Fruit fly (Drosophila melanogaster) whole organism, embryonic: Measurements from ENCODE around the gene cbt.

Experiments
- Atf6 ChIP-seq: fragments of 200-800 bp; sonication (Bioruptor generic); IDR thresholded peaks from 2 replicates; pipeline ENCODE4 v1.3.6; 2022; ENCODE audit warnings: missing biosample characterization, missing genetic modification characterization
- CG1024 ChIP-seq: fragments of 200-800 bp; sonication (Bioruptor generic); IDR thresholded peaks from 2 replicates; pipeline ENCODE4 v1.3.6; 2022; ENCODE audit warnings: missing biosample characterization, missing genetic modification characterization
- CG11247 ChIP-seq: fragments of 200-800 bp; sonication (Bioruptor generic); IDR thresholded peaks from 2 replicates; pipeline ENCODE4 v1.3.6; 2022; ENCODE audit warnings: missing biosample characterization, missing genetic modification characterization
- CG12104 ChIP-seq: fragments of 200-800 bp; sonication (Bioruptor generic); optimal IDR thresholded peaks from 3 replicates; lab custom pipeline; 2016; ENCODE audit warnings: missing biosample characterization, missing genetic modification characterization
- CG15073 ChIP-seq: fragments of 200-800 bp; sonication (Bioruptor generic); optimal IDR thresholded peaks from 2 replicates; lab custom pipeline; 2016; ENCODE audit warnings: missing biosample characterization, missing genetic modification characterization
- CG1647 ChIP-seq: fragments of 200-800 bp; sonication (Bioruptor generic); optimal IDR thresholded peaks from 3 replicates; lab custom pipeline; 2016; ENCODE audit warnings: missing biosample characterization, missing genetic modification characterization
- CG17385 ChIP-seq: fragments of 200-800 bp; sonication (Bioruptor generic); optimal IDR thresholded peaks from 3 replicates; lab custom pipeline; 2018; ENCODE audit warnings: missing biosample characterization, mild to moderate bottlenecking, missing genetic modification characterization
- CG18764 ChIP-seq: fragments of 200-800 bp; sonication (Bioruptor generic); optimal IDR thresholded peaks from 3 replicates; lab custom pipeline; 2016; ENCODE audit warnings: missing biosample characterization, missing genetic modification characterization
- CG2120 ChIP-seq: fragments of 200-800 bp; sonication (Bioruptor generic); optimal IDR thresholded peaks from 3 replicates; lab custom pipeline; 2016; ENCODE audit warnings: missing biosample characterization, missing genetic modification characterization
- CG2889 ChIP-seq: fragments of 200-800 bp; sonication (Bioruptor generic); IDR thresholded peaks from 3 replicates; pipeline ENCODE4 v1.3.6; 2022; ENCODE audit warnings: missing biosample characterization, missing genetic modification characterization
- CG34376 ChIP-seq: fragments of 200-800 bp; sonication (Bioruptor generic); optimal IDR thresholded peaks from 2 replicates; lab custom pipeline; 2018; ENCODE audit warnings: missing biosample characterization, mild to moderate bottlenecking, missing genetic modification characterization
- CG6683 ChIP-seq: fragments of 200-800 bp; sonication (Bioruptor generic); optimal IDR thresholded peaks from 2 replicates; lab custom pipeline; 2017; ENCODE audit warnings: missing biosample characterization, mild to moderate bottlenecking, missing genetic modification characterization, missing genetic modification reagents
- CG6689 ChIP-seq: fragments of 200-800 bp; sonication (Bioruptor generic); IDR thresholded peaks from 2 replicates; pipeline ENCODE4 v1.3.6; 2022; ENCODE audit warnings: missing biosample characterization, missing genetic modification characterization
- CG6813 ChIP-seq: fragments of 200-800 bp; sonication (Bioruptor generic); optimal IDR thresholded peaks from 2 replicates; lab custom pipeline; 2017; ENCODE audit warnings: missing biosample characterization, missing genetic modification characterization, mild to moderate bottlenecking, moderate library complexity, missing genetic modification reagents
- CG8089 ChIP-seq: fragments of 200-800 bp; sonication (Bioruptor generic); optimal IDR thresholded peaks from 3 replicates; lab custom pipeline; 2016; ENCODE audit warnings: missing biosample characterization, missing genetic modification characterization
- CG8388 ChIP-seq: fragments of 200-800 bp; sonication (Bioruptor generic); optimal IDR thresholded peaks from 2 replicates; lab custom pipeline; 2019; ENCODE audit warnings: missing biosample characterization, mild to moderate bottlenecking, missing genetic modification characterization, moderate library complexity
- CG9215 ChIP-seq: fragments of 200-800 bp; sonication (Bioruptor generic); IDR thresholded peaks from 2 replicates; pipeline ENCODE4 v1.3.6; 2022; ENCODE audit warnings: missing biosample characterization, missing genetic modification characterization
- CG9797 ChIP-seq: fragments of 200-800 bp; sonication (Bioruptor generic); optimal IDR thresholded peaks from 3 replicates; lab custom pipeline; 2018; ENCODE audit warnings: missing biosample characterization, mild to moderate bottlenecking, missing genetic modification characterization
- ERR ChIP-seq: fragments of 200-800 bp; sonication (Bioruptor generic); optimal IDR thresholded peaks from 2 replicates; lab custom pipeline; 2016; ENCODE audit warnings: missing biosample characterization, missing genetic modification characterization
- Lpt ChIP-seq: fragments of >200 bp; optimal IDR thresholded peaks from 2 replicates; lab custom pipeline; 2018; ENCODE audit warnings: missing biosample characterization, missing genetic modification characterization
- MESR4 ChIP-seq: fragments of 200-800 bp; sonication (Bioruptor generic); optimal IDR thresholded peaks from 2 replicates; lab custom pipeline; 2018; ENCODE audit warnings: missing biosample characterization, mild to moderate bottlenecking, missing genetic modification characterization, moderate library complexity
- MTF-1 ChIP-seq: fragments of 200-800 bp; sonication (Bioruptor generic); optimal IDR thresholded peaks from 2 replicates; lab custom pipeline; 2018; ENCODE audit warnings: missing biosample characterization, mild to moderate bottlenecking, missing genetic modification characterization, borderline replicate concordance
- Nf-YC ChIP-seq: fragments of 200-800 bp; optimal IDR thresholded peaks from 3 replicates; lab custom pipeline; 2019; ENCODE audit warnings: missing biosample characterization, mild to moderate bottlenecking, missing genetic modification characterization, moderate library complexity
- Oaz ChIP-seq: fragments of 200-800 bp; sonication (Bioruptor generic); IDR thresholded peaks from 2 replicates; pipeline ENCODE4 v1.3.6; 2022; ENCODE audit warnings: missing biosample characterization, missing genetic modification characterization
- Poxn ChIP-seq: fragments of 200-800 bp; sonication (Bioruptor generic); IDR thresholded peaks from 2 replicates; pipeline ENCODE4 v1.3.6; 2022; ENCODE audit warnings: missing biosample characterization, missing genetic modification characterization
- Scr ChIP-seq: fragments of 200-800 bp; sonication (Bioruptor generic); IDR thresholded peaks from 2 replicates; pipeline ENCODE4 v1.3.6; 2022; ENCODE audit warnings: missing biosample characterization, missing genetic modification characterization; ENCODE audit not compliant: partially characterized antibody
- Sry-β ChIP-seq: fragments of 200-800 bp; sonication (Bioruptor generic); optimal IDR thresholded peaks from 2 replicates; lab custom pipeline; 2018; ENCODE audit warnings: missing biosample characterization, mild to moderate bottlenecking, missing genetic modification characterization, moderate library complexity
- Ssrp ChIP-seq: fragments of 200-800 bp; sonication (Bioruptor generic); optimal IDR thresholded peaks from 2 replicates; lab custom pipeline; 2018; ENCODE audit warnings: missing biosample characterization, mild to moderate bottlenecking, missing genetic modification characterization, moderate library complexity
- amos ChIP-seq: fragments of 200-800 bp; sonication (Bioruptor generic); IDR thresholded peaks from 2 replicates; pipeline ENCODE4 v1.3.6; 2022; ENCODE audit warnings: missing biosample characterization, missing genetic modification characterization; ENCODE audit not compliant: partially characterized antibody
- ap ChIP-seq: fragments of 200-800 bp; sonication (Bioruptor generic); IDR thresholded peaks from 2 replicates; pipeline ENCODE4 v1.3.6; 2022; ENCODE audit warnings: missing biosample characterization, missing genetic modification characterization
- ase ChIP-seq: fragments of 200-800 bp; sonication (Bioruptor generic); IDR thresholded peaks from 3 replicates; pipeline ENCODE4 v1.3.6; 2022; ENCODE audit warnings: missing biosample characterization, missing genetic modification characterization
- bcd ChIP-seq: fragments of 200-800 bp; sonication (Bioruptor generic); optimal IDR thresholded peaks from 2 replicates; lab custom pipeline; 2017; ENCODE audit warnings: missing biosample characterization, mild to moderate bottlenecking, missing genetic modification characterization
- bowl ChIP-seq: fragments of 200-800 bp; sonication (Bioruptor generic); IDR thresholded peaks from 2 replicates; pipeline ENCODE4 v1.3.6; 2022; ENCODE audit warnings: missing biosample characterization, missing genetic modification characterization
- bsh ChIP-seq, 2 experiments: fragments of 200-800 bp; sonication (Bioruptor generic); optimal IDR thresholded peaks; 2 replicates each; lab custom pipeline; 2017 to 2018; ENCODE audit warnings: mild to moderate bottlenecking in 2 of 2, missing biosample characterization in 2 of 2, missing genetic modification characterization in 2 of 2, moderate library complexity in 1 of 2
- cato ChIP-seq: fragments of 200-800 bp; sonication (Bioruptor generic); optimal IDR thresholded peaks from 2 replicates; lab custom pipeline; 2016; ENCODE audit warnings: missing biosample characterization, missing genetic modification characterization, borderline replicate concordance
- cg ChIP-seq: fragments of 200-800 bp; sonication (Bioruptor generic); optimal IDR thresholded peaks from 3 replicates; lab custom pipeline; 2019; ENCODE audit warnings: missing biosample characterization, mild to moderate bottlenecking, missing genetic modification characterization, moderate library complexity
- dan ChIP-seq: fragments of 200-800 bp; sonication (Bioruptor generic); IDR thresholded peaks from 2 replicates; pipeline ENCODE4 v1.3.6; 2022; ENCODE audit warnings: missing biosample characterization, missing genetic modification characterization
- dmrt11E ChIP-seq: fragments of 200-800 bp; sonication (Bioruptor generic); optimal IDR thresholded peaks from 3 replicates; lab custom pipeline; 2018; ENCODE audit warnings: missing biosample characterization, mild to moderate bottlenecking, missing genetic modification characterization, moderate library complexity
- dmrt99B ChIP-seq: fragments of 200-800 bp; sonication (Bioruptor generic); optimal IDR thresholded peaks from 2 replicates; lab custom pipeline; 2018; ENCODE audit warnings: missing biosample characterization, mild to moderate bottlenecking, missing genetic modification characterization, moderate library complexity
- fd3F ChIP-seq: fragments of 200-800 bp; sonication (Bioruptor generic); optimal IDR thresholded peaks from 2 replicates; lab custom pipeline; 2018; ENCODE audit warnings: missing biosample characterization, mild to moderate bottlenecking, missing genetic modification characterization, moderate library complexity
- gfzf ChIP-seq: fragments of 200-800 bp; sonication (Bioruptor generic); optimal IDR thresholded peaks from 2 replicates; lab custom pipeline; 2016; ENCODE audit warnings: missing biosample characterization, mild to moderate bottlenecking, missing genetic modification characterization, moderate library complexity
- hkb ChIP-seq, 2 experiments: fragments of 200-800 bp in 1 of 2; fragments of >200 bp in 1 of 2; sonication (Bioruptor generic) in 1 of 2; IDR thresholded peaks in 1 of 2; optimal IDR thresholded peaks in 1 of 2; 2 replicates each; pipeline versions ENCODE4 v1.3.6 to Lab custom; 2017 to 2022; ENCODE audit warnings: missing biosample characterization in 1 of 2, missing genetic modification characterization in 1 of 2
- kah ChIP-seq: fragments of 200-800 bp; sonication (Bioruptor generic); optimal IDR thresholded peaks from 2 replicates; lab custom pipeline; 2018; ENCODE audit warnings: missing biosample characterization, mild to moderate bottlenecking, missing genetic modification characterization
- nau ChIP-seq: fragments of 200-800 bp; sonication (Bioruptor generic); optimal IDR thresholded peaks from 3 replicates; lab custom pipeline; 2017; ENCODE audit warnings: missing biosample characterization, mild to moderate bottlenecking, missing genetic modification characterization, missing genetic modification reagents
- row ChIP-seq: fragments of 200-800 bp; sonication (Bioruptor generic); IDR thresholded peaks from 3 replicates; pipeline ENCODE4 v1.3.6; 2022; ENCODE audit warnings: missing biosample characterization, missing genetic modification characterization
- tap ChIP-seq: fragments of 200-800 bp; optimal IDR thresholded peaks from 3 replicates; lab custom pipeline; 2019; ENCODE audit warnings: missing biosample characterization, mild to moderate bottlenecking, missing genetic modification characterization, moderate library complexity
- trh ChIP-seq: fragments of 200-800 bp; sonication (Bioruptor generic); optimal IDR thresholded peaks from 2 replicates; lab custom pipeline; 2016; ENCODE audit warnings: missing biosample characterization, missing genetic modification characterization
- vvl ChIP-seq: fragments of 200-800 bp; sonication (Bioruptor generic); IDR thresholded peaks from 2 replicates; pipeline ENCODE4 v1.3.6; 2022; ENCODE audit warnings: missing biosample characterization, missing genetic modification characterization
- zfh1 ChIP-seq: fragments of 200-800 bp; sonication (Bioruptor generic); IDR thresholded peaks from 3 replicates; pipeline ENCODE4 v1.3.6; 2022; ENCODE audit warnings: missing biosample characterization, missing genetic modification characterization

The cbt gene

dm6 chr2L:487719-488547 lies 8.4 kb upstream of the cbt start (continued):
- TF ChIP-seq ase: peak; percentile 32; the same call in 1 of the 3 replicates
- peak; percentile 21 for TF ChIP-seq fd3F (GFP tag; lab: Kevin White, UChicago)
- TF ChIP-seq CG1024 (GFP tag; lab: Robert Waterston, UW): no peak
- TF ChIP-seq dmrt11E: no peak
- peak; percentile 38 for TF ChIP-seq ERR (GFP tag; lab: Kevin White, UChicago)
- no peak for TF ChIP-seq CG6683
- TF ChIP-seq CG6813 (GFP tag; lab: Kevin White, UChicago): no peak
- TF ChIP-seq dan (GFP tag; lab: Robert Waterston, UW): no peak
- TF ChIP-seq Atf6 (GFP tag; lab: Robert Waterston, UW): no peak; the same call in 1 of the 2 replicates
- no peak for TF ChIP-seq nau (GFP tag; lab: Kevin White, UChicago)
- no peak for TF ChIP-seq Lpt
- TF ChIP-seq bowl: no peak
- TF ChIP-seq dmrt99B (tag; lab: Kevin White, UChicago): peak; percentile 45
- peak; percentile 57 for TF ChIP-seq row (GFP tag; lab: Robert Waterston, UW)
- TF ChIP-seq CG8089 (GFP tag; lab: Kevin White, UChicago): no peak
- no peak for TF ChIP-seq CG9797 (GFP tag; lab: Kevin White, UChicago)
- TF ChIP-seq CG15073: no peak
- TF ChIP-seq cato: no peak
- TF ChIP-seq tap (tag; lab: Kevin White, UChicago): no peak
- TF ChIP-seq kah (GFP tag; lab: Kevin White, UChicago): no peak
- 0 out of 2 replicates have a peak, but pooled peaks have one; percentile 6 for TF ChIP-seq CG6689 (GFP tag; lab: Robert Waterston, UW)
- no peak for TF ChIP-seq Oaz (GFP tag; lab: Robert Waterston, UW)
- no peak for TF ChIP-seq trh (GFP tag; lab: Kevin White, UChicago)
- no peak for TF ChIP-seq cg (GFP tag; lab: Kevin White, UChicago)
- TF ChIP-seq vvl: no peak
- TF ChIP-seq gfzf (GFP tag; lab: Kevin White, UChicago): no peak
- no peak for TF ChIP-seq CG34376
- TF ChIP-seq amos (GFP tag; lab: Robert Waterston, UW): no peak
- TF ChIP-seq ap (GFP tag; lab: Robert Waterston, UW): no peak
- no peak for TF ChIP-seq Ssrp
- no peak for TF ChIP-seq MESR4 (GFP tag; lab: Kevin White, UChicago)
- TF ChIP-seq CG18764 (GFP tag; lab: Kevin White, UChicago): no peak
- no peak for TF ChIP-seq CG9215 (GFP tag; lab: Robert Waterston, UW)
- TF ChIP-seq MTF-1: no peak
- TF ChIP-seq hkb (optimal IDR thresholded peaks at IDR 0.05; lab: Kevin White, UChicago): no peak
- TF ChIP-seq hkb (GFP tag; IDR thresholded peaks at IDR 0.05; lab: Robert Waterston, UW): peak; percentile 24; the same call in 1 of the 2 replicates
- peak in 1 of 2 experiments; percentile 43 for TF ChIP-seq bsh (GFP tag; optimal IDR thresholded peaks at IDR 0.05; lab: Kevin White, UChicago)
- no peak for TF ChIP-seq CG1647
- TF ChIP-seq CG11247 (GFP tag; lab: Robert Waterston, UW): no peak
- no peak for TF ChIP-seq Poxn (GFP tag; lab: Robert Waterston, UW)
- TF ChIP-seq bcd (GFP tag; lab: Kevin White, UChicago): peak; percentile 11
- TF ChIP-seq Scr (GFP tag; lab: Robert Waterston, UW): no peak
- TF ChIP-seq CG12104 (GFP tag; lab: Kevin White, UChicago): no peak
- no peak for TF ChIP-seq Sry-β
- peak; percentile 1 for TF ChIP-seq Nf-YC (tag; lab: Kevin White, UChicago)
- no peak for TF ChIP-seq zfh1 (GFP tag; lab: Robert Waterston, UW)
- TF ChIP-seq CG2889 (GFP tag; lab: Robert Waterston, UW): no peak
- peak; percentile 51 for TF ChIP-seq CG17385 (GFP tag; lab: Kevin White, UChicago)
- peak; percentile 19 for TF ChIP-seq CG2120
- TF ChIP-seq CG8388 (GFP tag; lab: Kevin White, UChicago): no peak
